Fruit fly (Drosophila melanogaster) whole organism, adult: Measurements from ENCODE around the gene Tim17a1.

Experiments used
- CG11617 ChIP-seq: fragments of 200-800 bp; sonication (Bioruptor generic); optimal IDR thresholded peaks from 2 replicates; lab custom pipeline; 2017; ENCODE audit warnings: mild to moderate bottlenecking, missing biosample characterization, missing genetic modification reagents, missing genetic modification characterization
- CG12768 ChIP-seq: fragments of 200-800 bp; sonication (Bioruptor generic); optimal IDR thresholded peaks from 2 replicates; lab custom pipeline; 2017; ENCODE audit warnings: missing biosample characterization, missing genetic modification characterization, mild to moderate bottlenecking, moderate library complexity, missing genetic modification reagents
- CG14711 ChIP-seq: fragments of 200-800 bp; sonication (Bioruptor generic); optimal IDR thresholded peaks from 2 replicates; lab custom pipeline; 2018; ENCODE audit warnings: missing biosample characterization, mild to moderate bottlenecking, missing genetic modification characterization, moderate library complexity
- CG1620 ChIP-seq: fragments of 200-800 bp; sonication (Bioruptor generic); optimal IDR thresholded peaks from 2 replicates; lab custom pipeline; 2016; ENCODE audit warnings: missing biosample characterization, missing genetic modification characterization
- CG33017 ChIP-seq: fragments of 200-800 bp; sonication (Bioruptor generic); optimal IDR thresholded peaks from 2 replicates; lab custom pipeline; 2018; ENCODE audit warnings: missing biosample characterization, mild to moderate bottlenecking, missing genetic modification characterization, moderate library complexity
- CG5204 ChIP-seq: fragments of 200-800 bp; sonication (Bioruptor generic); optimal IDR thresholded peaks from 2 replicates; lab custom pipeline; 2016; ENCODE audit warnings: missing biosample characterization, missing genetic modification characterization
- CG7045 ChIP-seq: fragments of 200-800 bp; sonication (Bioruptor generic); optimal IDR thresholded peaks from 2 replicates; lab custom pipeline; 2017; ENCODE audit warnings: missing biosample characterization, mild to moderate bottlenecking, missing genetic modification characterization
- CG7101 ChIP-seq: fragments of 200-800 bp; sonication (Bioruptor generic); optimal IDR thresholded peaks from 2 replicates; lab custom pipeline; 2018; ENCODE audit warnings: missing biosample characterization, mild to moderate bottlenecking, missing genetic modification characterization, moderate library complexity
- Clk ChIP-seq: fragments of 200-800 bp; sonication (Bioruptor generic); optimal IDR thresholded peaks from 2 replicates; lab custom pipeline; 2017; ENCODE audit warnings: missing biosample characterization, missing genetic modification characterization
- Crg-1 ChIP-seq: fragments of 200-800 bp; sonication (Bioruptor generic); optimal IDR thresholded peaks from 2 replicates; lab custom pipeline; 2016; ENCODE audit warnings: missing biosample characterization, missing genetic modification characterization
- Hr96 ChIP-seq: fragments of 200-800 bp; sonication (Bioruptor generic); optimal IDR thresholded peaks from 2 replicates; lab custom pipeline; 2016; ENCODE audit warnings: missing biosample characterization, missing genetic modification characterization
- Mnt ChIP-seq: fragments of 200-800 bp; sonication (Bioruptor generic); optimal IDR thresholded peaks from 2 replicates; lab custom pipeline; 2016; ENCODE audit warnings: missing biosample characterization, mild to moderate bottlenecking, missing genetic modification characterization
- bab1 ChIP-seq: fragments of 200-800 bp; sonication (Bioruptor generic); optimal IDR thresholded peaks from 3 replicates; lab custom pipeline; 2019; ENCODE audit warnings: missing biosample characterization, mild to moderate bottlenecking, missing genetic modification characterization, moderate library complexity
- cic ChIP-seq: fragments of 200-800 bp; sonication (Bioruptor generic); optimal IDR thresholded peaks from 2 replicates; lab custom pipeline; 2017; ENCODE audit warnings: missing biosample characterization, mild to moderate bottlenecking, missing genetic modification characterization, moderate library complexity
- cnc ChIP-seq, 2 experiments: fragments of >200 bp; optimal IDR thresholded peaks; 2 replicates each; lab custom pipeline; 2017
- kay ChIP-seq: fragments of 200-800 bp; sonication (Bioruptor generic); peaks from one replicate; lab custom pipeline; 2016; ENCODE audit warnings: missing biosample characterization, missing genetic modification characterization, borderline replicate concordance
- ovo ChIP-seq: fragments of 200-800 bp; sonication (Bioruptor generic); optimal IDR thresholded peaks from 2 replicates; lab custom pipeline; 2016; ENCODE audit warnings: missing biosample characterization, missing genetic modification characterization
- pad ChIP-seq: fragments of 200-800 bp; sonication (Bioruptor generic); optimal IDR thresholded peaks from 3 replicates; lab custom pipeline; 2017; ENCODE audit warnings: missing biosample characterization, missing genetic modification characterization, mild to moderate bottlenecking, moderate library complexity, missing genetic modification reagents
- tj ChIP-seq: fragments of 200-800 bp; sonication (Bioruptor generic); optimal IDR thresholded peaks from 3 replicates; lab custom pipeline; 2017; ENCODE audit warnings: missing biosample characterization, mild to moderate bottlenecking, missing genetic modification characterization, moderate library complexity
- toe ChIP-seq: fragments of 200-800 bp; sonication (Bioruptor generic); optimal IDR thresholded peaks from 2 replicates; lab custom pipeline; 2016; ENCODE audit warnings: missing biosample characterization, missing genetic modification characterization

The Tim17a1 gene

dm6 chr3R:12379708-12380107 is 15.2 kb upstream of the Tim17a1 start, which contains the start of gene GstD8:
GstD8 (plus strand) TSS chr3R:12380008.
- TF ChIP-seq Mnt (GFP tag; lab: Kevin White, UChicago): no peak
- no peak for TF ChIP-seq CG7045
- TF ChIP-seq CG7101 (tag; lab: Kevin White, UChicago): no peak
- no peak for TF ChIP-seq CG12768
- no peak for TF ChIP-seq Hr96 (GFP tag; lab: Kevin White, UChicago)
- no peak for TF ChIP-seq bab1 (GFP tag; lab: Kevin White, UChicago)
- no peak for TF ChIP-seq CG11617 (GFP tag; lab: Kevin White, UChicago)
- no peak for TF ChIP-seq pad (GFP tag; lab: Kevin White, UChicago)
- TF ChIP-seq tj (GFP tag; lab: Kevin White, UChicago): no peak

dm6 chr3R:12379249-12379648 is 14.8 kb upstream of the Tim17a1 start:
- TF ChIP-seq CG33017 (tag; lab: Kevin White, UChicago) (no peak), kay (no peak), tj (GFP tag; lab: Kevin White, UChicago) (no peak), CG7101 (tag; lab: Kevin White, UChicago) (no peak), CG1620 (GFP tag; lab: Kevin White, UChicago) (no peak), Hr96 (GFP tag; lab: Kevin White, UChicago) (no peak), bab1 (GFP tag; lab: Kevin White, UChicago) (no peak), CG12768 (no peak), CG7045 (no peak), CG14711 (tag; lab: Kevin White, UChicago) (no peak), Crg-1 (GFP tag; lab: Kevin White, UChicago) (no peak), cic (GFP tag; lab: Kevin White, UChicago) (no peak), pad (GFP tag; lab: Kevin White, UChicago) (no peak), toe (GFP tag; lab: Kevin White, UChicago) (no peak), Mnt (GFP tag; lab: Kevin White, UChicago) (no peak), CG5204 (GFP tag; lab: Kevin White, UChicago) (no peak), Clk (GFP tag; lab: Kevin White, UChicago) (no peak), CG11617 (GFP tag; lab: Kevin White, UChicago) (no peak), ovo (GFP tag; lab: Kevin White, UChicago) (no peak), cnc (optimal IDR thresholded peaks at IDR 0.05; lab: Kevin White, UChicago) (no peak)

- TF ChIP-seq kay (peak; percentile 18), CG11617 (GFP tag; lab: Kevin White, UChicago) (no peak)
Measured at dm6 chr3R:12378200-12378599, 13.7 kb upstream of the Tim17a1 start, which contains the start of gene GstD7. GstD7 (plus strand) TSS chr3R:12378500.

dm6 chr3R:12376828-12377227 is 12.3 kb upstream of the Tim17a1 start, which contains the start of gene GstD6:
GstD6 (plus strand) TSS chr3R:12377128.
- TF ChIP-seq bab1 (GFP tag; lab: Kevin White, UChicago) (no peak), CG33017 (tag; lab: Kevin White, UChicago) (no peak), CG5204 (GFP tag; lab: Kevin White, UChicago) (no peak), pad (GFP tag; lab: Kevin White, UChicago) (no peak), CG7101 (tag; lab: Kevin White, UChicago) (no peak), CG1620 (GFP tag; lab: Kevin White, UChicago) (no peak), Mnt (GFP tag; lab: Kevin White, UChicago) (no peak), CG12768 (no peak), Crg-1 (GFP tag; lab: Kevin White, UChicago) (no peak), ovo (GFP tag; lab: Kevin White, UChicago) (no peak), tj (GFP tag; lab: Kevin White, UChicago) (no peak)

dm6 chr3R:12375258-12375783 is 10.8 kb upstream of the Tim17a1 start, which contains the start of gene GstD5:
GstD5 (plus strand) TSS chr3R:12375733.
- TF ChIP-seq Crg-1 (GFP tag; lab: Kevin White, UChicago): no peak
- no peak for TF ChIP-seq CG33017 (tag; lab: Kevin White, UChicago)
- no peak for TF ChIP-seq CG11617 (GFP tag; lab: Kevin White, UChicago)
- TF ChIP-seq cnc (optimal IDR thresholded peaks at IDR 0.05; lab: Kevin White, UChicago): no peak
- no peak for TF ChIP-seq ovo (GFP tag; lab: Kevin White, UChicago)
- no peak for TF ChIP-seq tj (GFP tag; lab: Kevin White, UChicago)

dm6 chr3R:12373800-12374199 is 9.3 kb upstream of the Tim17a1 start, which contains the start of gene GstD4:
GstD4 (plus strand) TSS chr3R:12374100.
- TF ChIP-seq cnc (optimal IDR thresholded peaks at IDR 0.05; lab: Kevin White, UChicago): no peak
- TF ChIP-seq CG5204 (GFP tag; lab: Kevin White, UChicago): no peak
- TF ChIP-seq bab1 (GFP tag; lab: Kevin White, UChicago): no peak
- TF ChIP-seq CG7045: no peak
- TF ChIP-seq pad (GFP tag; lab: Kevin White, UChicago): no peak
- no peak for TF ChIP-seq Crg-1 (GFP tag; lab: Kevin White, UChicago)
- TF ChIP-seq kay: no peak
- no peak for TF ChIP-seq CG33017 (tag; lab: Kevin White, UChicago)
- TF ChIP-seq CG7101 (tag; lab: Kevin White, UChicago): no peak
- TF ChIP-seq Mnt (GFP tag; lab: Kevin White, UChicago): no peak
- TF ChIP-seq ovo (GFP tag; lab: Kevin White, UChicago): no peak
- no peak for TF ChIP-seq cic (GFP tag; lab: Kevin White, UChicago)
- no peak for TF ChIP-seq CG12768
